Fruit fly (Drosophila melanogaster) whole organism, wandering third instar larva: ENCODE measurements around the gene CG14417.

Source experiments
- Abd-B ChIP-seq: fragments of >200 bp; optimal IDR thresholded peaks from 2 replicates; lab custom pipeline; 2017; ENCODE audit warnings: missing biosample characterization, missing genetic modification characterization
- CG32264 ChIP-seq: fragments of 200-800 bp; sonication (Bioruptor generic); optimal IDR thresholded peaks from 2 replicates; lab custom pipeline; 2016; ENCODE audit warnings: missing biosample characterization, missing genetic modification characterization
- CG9705 ChIP-seq: fragments of 200-800 bp; sonication (Bioruptor generic); optimal IDR thresholded peaks from 2 replicates; lab custom pipeline; 2018; ENCODE audit warnings: missing biosample characterization, mild to moderate bottlenecking, missing genetic modification characterization
- Dfd ChIP-seq: fragments of >200 bp; optimal IDR thresholded peaks from 2 replicates; lab custom pipeline; 2017; ENCODE audit warnings: missing biosample characterization, missing genetic modification characterization
- Dif ChIP-seq: fragments of 200-275, 200-300 bp; sonication (Bioruptor generic); optimal IDR thresholded peaks from 2 replicates; lab custom pipeline; 2018; ENCODE audit warnings: missing biosample characterization, missing genetic modification characterization; ENCODE audit not compliant: partially characterized antibody
- GATAd ChIP-seq: sonication (Bioruptor generic); optimal IDR thresholded peaks from 2 replicates; lab custom pipeline; 2016; ENCODE audit warnings: missing biosample characterization, missing genetic modification characterization
- HLH106 ChIP-seq: fragments of 200-800 bp; optimal IDR thresholded peaks from 3 replicates; lab custom pipeline; 2019; ENCODE audit warnings: missing biosample characterization, mild to moderate bottlenecking, missing genetic modification characterization, moderate library complexity
- Hnf4 ChIP-seq: fragments of 200-800 bp; sonication (Bioruptor generic); optimal IDR thresholded peaks from 2 replicates; lab custom pipeline; 2016; ENCODE audit warnings: missing biosample characterization, mild to moderate bottlenecking, missing genetic modification characterization
- Hr78 ChIP-seq: fragments of >200 bp; optimal IDR thresholded peaks from 2 replicates; lab custom pipeline; 2017; ENCODE audit warnings: missing biosample characterization, missing genetic modification characterization
- Hr83 ChIP-seq: fragments of 200-300 bp; sonication (Bioruptor generic); optimal IDR thresholded peaks from 2 replicates; lab custom pipeline; 2016; ENCODE audit warnings: missing biosample characterization, mild to moderate bottlenecking, missing genetic modification characterization, moderate library complexity; ENCODE audit not compliant: poor library complexity, severe bottlenecking
- Jra ChIP-seq: sonication (Bioruptor generic); optimal IDR thresholded peaks from 2 replicates; lab custom pipeline; 2016; ENCODE audit warnings: missing biosample characterization, missing genetic modification characterization
- Myc ChIP-seq: fragments of >200 bp; optimal IDR thresholded peaks from 2 replicates; lab custom pipeline; 2017
- N ChIP-seq: fragments of >200 bp; optimal IDR thresholded peaks from 2 replicates; lab custom pipeline; 2018; ENCODE audit warnings: missing biosample characterization, missing external identifiers, missing genetic modification characterization
- OdsH ChIP-seq: fragments of 200-800 bp; sonication (Bioruptor generic); optimal IDR thresholded peaks from 2 replicates; lab custom pipeline; 2016; ENCODE audit warnings: missing biosample characterization, mild to moderate bottlenecking, missing genetic modification characterization
- Sp1 ChIP-seq: fragments of 200-800 bp; sonication (Bioruptor generic); optimal IDR thresholded peaks from 3 replicates; lab custom pipeline; 2019; ENCODE audit warnings: missing biosample characterization, mild to moderate bottlenecking, missing genetic modification characterization, moderate library complexity
- br ChIP-seq: fragments of 200-800 bp; sonication (Bioruptor generic); optimal IDR thresholded peaks from 2 replicates; lab custom pipeline; 2016; ENCODE audit warnings: missing biosample characterization, missing genetic modification characterization
- brk ChIP-seq: fragments of 200-800 bp; sonication (Bioruptor generic); optimal IDR thresholded peaks from 2 replicates; lab custom pipeline; 2016; ENCODE audit warnings: missing biosample characterization, mild to moderate bottlenecking, missing genetic modification characterization
- dmrt93B ChIP-seq: fragments of 200-800 bp; sonication (Bioruptor generic); optimal IDR thresholded peaks from 2 replicates; lab custom pipeline; 2018; ENCODE audit warnings: missing biosample characterization, mild to moderate bottlenecking, missing genetic modification characterization
- dsf ChIP-seq: sonication (Bioruptor generic); optimal IDR thresholded peaks from 2 replicates; lab custom pipeline; 2016; ENCODE audit warnings: missing biosample characterization, missing genetic modification characterization, borderline replicate concordance
- ey ChIP-seq: fragments of 200-800 bp; sonication (Bioruptor generic); optimal IDR thresholded peaks from 2 replicates; lab custom pipeline; 2016; ENCODE audit warnings: missing biosample characterization, missing genetic modification characterization
- foxo ChIP-seq, 2 experiments: fragments of 200-800 bp; sonication (Bioruptor generic); optimal IDR thresholded peaks; 2 replicates in 1 of 2; 3 replicates in 1 of 2; lab custom pipeline; 2016 to 2017; ENCODE audit warnings: missing biosample characterization in 2 of 2, missing genetic modification characterization in 2 of 2
- fru ChIP-seq: fragments of 200-800 bp; sonication (Bioruptor generic); optimal IDR thresholded peaks from 3 replicates; lab custom pipeline; 2016; ENCODE audit warnings: missing biosample characterization, mild to moderate bottlenecking, missing genetic modification characterization
- h ChIP-seq: fragments of 200-800 bp; sonication (Bioruptor generic); optimal IDR thresholded peaks from 3 replicates; lab custom pipeline; 2016; ENCODE audit warnings: missing biosample characterization, mild to moderate bottlenecking, missing genetic modification characterization
- jim ChIP-seq: fragments of 175-275, 200-325 bp; sonication (Bioruptor generic); optimal IDR thresholded peaks from 2 replicates; lab custom pipeline; 2016; ENCODE audit warnings: missing biosample characterization, mild to moderate bottlenecking, missing genetic modification characterization
- pan ChIP-seq: fragments of >200 bp; optimal IDR thresholded peaks from 2 replicates; lab custom pipeline; 2017
- psq ChIP-seq: fragments of 200-800 bp; sonication (Bioruptor generic); optimal IDR thresholded peaks from 3 replicates; lab custom pipeline; 2017; ENCODE audit warnings: missing biosample characterization, mild to moderate bottlenecking, missing genetic modification characterization, moderate library complexity
- sage ChIP-seq: fragments of 200-800 bp; sonication (Bioruptor generic); optimal IDR thresholded peaks from 2 replicates; lab custom pipeline; 2016; ENCODE audit warnings: missing biosample characterization, mild to moderate bottlenecking, missing genetic modification characterization
- tai ChIP-seq: sonication (Bioruptor generic); optimal IDR thresholded peaks from 2 replicates; lab custom pipeline; 2016; ENCODE audit warnings: missing biosample characterization, missing genetic modification characterization
- woc ChIP-seq: sonication (Bioruptor generic); optimal IDR thresholded peaks from 2 replicates; lab custom pipeline; 2016; ENCODE audit warnings: missing biosample characterization, mild to moderate bottlenecking, missing genetic modification characterization

Gene CG14417

DNA sequence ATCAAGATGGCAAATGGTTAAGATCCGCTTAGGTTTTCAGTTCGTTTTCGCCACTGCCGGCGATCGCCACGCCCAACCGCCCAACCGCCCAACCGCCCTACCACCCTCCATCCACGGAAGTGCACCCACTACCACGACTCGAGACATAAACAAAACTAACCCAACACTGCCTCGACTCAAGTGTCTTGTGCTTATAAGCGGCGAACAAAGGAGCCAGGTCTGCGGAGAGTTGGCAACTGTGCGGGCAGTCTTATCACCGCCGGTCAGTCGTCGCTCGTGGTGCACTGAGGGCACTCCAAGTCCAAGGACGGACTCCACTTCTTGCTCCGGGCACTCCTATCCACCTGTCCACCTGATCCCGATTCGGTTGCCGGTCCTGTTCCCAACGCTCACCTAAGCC lies 14.1 kb upstream of the CG14417 start, which contains the start of gene CG3526:
Gene CG3526, plus strand, starts transcription at position 301 of the 400 bp plus-strand sequence.
- TF ChIP-seq OdsH: no peak
- TF ChIP-seq dsf (GFP tag; lab: Kevin White, UChicago): no peak
- TF ChIP-seq Hr83 (GFP tag; lab: Kevin White, UChicago): no peak
- no peak for TF ChIP-seq CG32264 (GFP tag; lab: Kevin White, UChicago)
- TF ChIP-seq psq: no peak
- no peak for TF ChIP-seq Dif (GFP tag; lab: Kevin White, UChicago)
- TF ChIP-seq h (GFP tag; lab: Kevin White, UChicago): no peak
- no peak for TF ChIP-seq GATAd (GFP tag; lab: Kevin White, UChicago)
- TF ChIP-seq Jra (GFP tag; lab: Kevin White, UChicago): no peak

- TF ChIP-seq Abd-B: no peak
- no peak for TF ChIP-seq dsf (GFP tag; lab: Kevin White, UChicago)
- no peak for TF ChIP-seq HLH106 (tag; lab: Kevin White, UChicago)
- TF ChIP-seq Myc (lab: Kevin White, UChicago): no peak
- no peak for TF ChIP-seq GATAd (GFP tag; lab: Kevin White, UChicago)
- TF ChIP-seq psq: no peak
- TF ChIP-seq Jra (GFP tag; lab: Kevin White, UChicago): no peak
- no peak for TF ChIP-seq woc
- TF ChIP-seq Hr83 (GFP tag; lab: Kevin White, UChicago): no peak
- TF ChIP-seq CG32264 (GFP tag; lab: Kevin White, UChicago): no peak
- no peak for TF ChIP-seq jim (GFP tag; lab: Kevin White, UChicago)
- TF ChIP-seq dmrt93B: no peak
- no peak for TF ChIP-seq fru (GFP tag; lab: Kevin White, UChicago)
- TF ChIP-seq, all 38 proteins: peak for 0
These were observed 11.9 kb upstream of the CG14417 start for dm6 chrX:2888211-2888610.

- no peak for TF ChIP-seq Dif (GFP tag; lab: Kevin White, UChicago)
- no peak for TF ChIP-seq pan (lab: Kevin White, UChicago)
- no peak for TF ChIP-seq br (GFP tag; lab: Kevin White, UChicago)
- TF ChIP-seq Hnf4 (GFP tag; lab: Kevin White, UChicago): no peak
- no peak for TF ChIP-seq foxo (GFP tag; optimal IDR thresholded peaks at IDR 0.05; lab: Kevin White, UChicago)
- TF ChIP-seq Abd-B: no peak
- TF ChIP-seq Hr83 (GFP tag; lab: Kevin White, UChicago): no peak
- no peak for TF ChIP-seq brk (GFP tag; lab: Kevin White, UChicago)
- TF ChIP-seq N (GFP tag; lab: Kevin White, UChicago): no peak
- no peak for TF ChIP-seq ey (GFP tag; lab: Kevin White, UChicago)
- TF ChIP-seq tai: no peak
- TF ChIP-seq dmrt93B: no peak
- TF ChIP-seq fru (GFP tag; lab: Kevin White, UChicago): no peak
- no peak for TF ChIP-seq Sp1 (GFP tag; lab: Kevin White, UChicago)
- no peak for TF ChIP-seq HLH106 (tag; lab: Kevin White, UChicago)
- no peak for TF ChIP-seq OdsH
- TF ChIP-seq CG9705 (GFP tag; lab: Kevin White, UChicago): no peak
- TF ChIP-seq sage (GFP tag; lab: Kevin White, UChicago): no peak
These were observed 9.5 kb upstream of the CG14417 start, which contains the start of gene CG14419 for dm6 chrX:2885814-2886213. Gene CG14419 (minus strand): TSS chrX:2885914.

DNA sequence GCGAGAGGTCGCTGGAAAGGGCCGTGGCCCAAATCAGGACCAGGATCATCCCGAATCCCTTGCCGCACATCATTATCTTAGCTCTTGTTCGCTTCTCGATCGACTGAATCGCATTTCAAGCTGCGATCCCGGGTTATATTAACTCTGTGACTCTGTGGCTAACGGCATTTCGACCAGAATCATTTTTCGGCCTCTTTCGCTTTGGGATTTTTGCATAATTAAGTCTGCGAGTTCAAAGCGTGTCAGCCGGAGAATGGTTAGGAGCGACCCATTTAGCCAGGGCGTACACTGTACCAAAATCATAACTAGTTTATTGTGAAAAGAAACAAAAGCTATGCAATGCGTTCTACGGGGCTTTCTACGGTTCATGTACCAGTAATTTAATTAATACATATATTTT lies 7.2 kb upstream of the CG14417 start, which contains the start of gene CG14418:
Gene CG14418, minus strand, starts transcription at position 101 of the 400 bp plus-strand sequence.
- TF ChIP-seq tai (no peak), Dif (GFP tag; lab: Kevin White, UChicago) (no peak), psq (no peak), Dfd (no peak), fru (GFP tag; lab: Kevin White, UChicago) (no peak), jim (GFP tag; lab: Kevin White, UChicago) (no peak), CG9705 (GFP tag; lab: Kevin White, UChicago) (no peak), Hr78 (GFP tag; lab: Kevin White, UChicago) (no peak), N (GFP tag; lab: Kevin White, UChicago) (no peak), woc (no peak), brk (GFP tag; lab: Kevin White, UChicago) (no peak)

- TF ChIP-seq CG9705 (GFP tag; lab: Kevin White, UChicago) (no peak), Dfd (peak; percentile 12)
- TF ChIP-seq, all 38 proteins: peak for 1
These were observed 6.2 kb upstream of the CG14417 start for dm6 chrX:2882516-2882915.
